Worm (Caenorhabditis elegans): ENCODE data around the gene srh-173.
A peak's percentile ranks its signal among the peaks of the same experiment; 100 is the strongest.

The srh-173 gene

DNA sequence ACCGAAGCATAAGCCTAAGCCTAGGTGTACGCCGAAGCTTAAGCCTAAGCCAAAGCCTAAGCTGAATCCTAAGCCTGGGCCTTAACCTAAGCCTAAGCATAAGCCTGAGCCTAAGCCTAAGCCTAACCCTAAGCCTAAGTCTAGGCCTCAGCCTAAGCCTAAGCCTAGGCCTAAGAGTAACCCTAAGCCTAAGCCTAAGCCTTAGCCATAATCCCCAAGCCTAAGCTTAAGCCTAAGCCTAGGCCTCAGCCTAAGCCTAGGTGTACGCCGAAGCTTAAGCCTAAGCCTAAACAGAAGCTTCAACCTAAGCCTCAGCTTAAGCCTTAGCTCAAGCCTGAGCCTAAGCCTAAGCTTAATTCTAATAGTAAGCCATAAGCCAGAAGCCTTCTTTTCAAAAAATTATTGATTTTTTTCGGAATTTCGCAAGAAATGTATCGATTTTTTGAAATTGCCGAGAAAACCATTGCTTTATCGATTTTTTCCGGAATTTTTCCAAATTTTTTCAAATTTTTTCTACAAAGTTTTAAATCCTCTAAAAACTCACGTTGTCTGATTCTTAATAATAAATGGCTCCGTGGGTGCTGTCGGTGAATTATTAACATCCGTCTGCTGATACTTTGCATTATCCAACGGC lies 25.2 kb downstream of the srh-173 start:
- peak; percentile 19 for TF ChIP-seq ceh-48 (tag; optimal IDR thresholded peaks at IDR 0.05)
- no peak for TF ChIP-seq nhr-232 (tag; optimal IDR thresholded peaks at IDR 0.05)
- peak; percentile 9 for TF ChIP-seq elt-4 (tag; optimal IDR thresholded peaks at IDR 0.05)
- TF ChIP-seq dve-1 (tag; optimal IDR thresholded peaks at IDR 0.05), result peak; percentile 68

DNA sequence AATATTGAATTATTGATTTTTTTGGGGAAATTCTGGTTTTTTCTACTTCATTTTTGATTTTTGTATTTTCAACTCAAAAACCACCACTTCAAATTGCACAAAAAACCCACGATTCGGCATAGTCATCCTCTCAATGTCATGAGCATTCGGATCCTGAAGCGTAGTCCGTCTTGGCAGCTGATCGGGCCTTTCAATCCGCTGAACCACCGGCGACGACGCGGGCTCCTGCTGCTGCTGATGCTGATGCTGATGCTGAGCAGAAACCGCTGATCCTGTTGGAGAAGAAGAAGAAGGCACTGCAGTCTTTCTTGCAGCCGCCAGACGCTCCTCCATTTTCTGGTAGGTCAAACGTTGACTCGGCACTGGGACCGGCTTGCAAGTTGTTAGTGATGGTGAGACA lies 26.0 kb downstream of the srh-173 start:
- TF ChIP-seq che-1 (tag; optimal IDR thresholded peaks at IDR 0.05) (no peak), ahr-1 (tag; optimal IDR thresholded peaks at IDR 0.05) (no peak), ceh-45 (GFP tag; IDR thresholded peaks at IDR 0.05) (no peak), pag-3 (tag; optimal IDR thresholded peaks at IDR 0.05; ENCODE audit: borderline replicate concordance) (no peak), sdc-2 (tag; optimal IDR thresholded peaks at IDR 0.05) (no peak), K09A11.1 (tag; optimal IDR thresholded peaks at IDR 0.05; ENCODE audit: insufficient read depth) (no peak), syd-9 (tag; optimal IDR thresholded peaks at IDR 0.05) (no peak), K02D7.2 (tag; optimal IDR thresholded peaks at IDR 0.05) (no peak), fkh-10 (GFP tag; optimal IDR thresholded peaks at IDR 0.05) (no peak), C38D4.7 (GFP tag; optimal IDR thresholded peaks at IDR 0.05) (no peak), zip-5 (tag; optimal IDR thresholded peaks at IDR 0.05) (no peak), nhr-11 (tag; optimal IDR thresholded peaks at IDR 0.05) (no peak)

DNA sequence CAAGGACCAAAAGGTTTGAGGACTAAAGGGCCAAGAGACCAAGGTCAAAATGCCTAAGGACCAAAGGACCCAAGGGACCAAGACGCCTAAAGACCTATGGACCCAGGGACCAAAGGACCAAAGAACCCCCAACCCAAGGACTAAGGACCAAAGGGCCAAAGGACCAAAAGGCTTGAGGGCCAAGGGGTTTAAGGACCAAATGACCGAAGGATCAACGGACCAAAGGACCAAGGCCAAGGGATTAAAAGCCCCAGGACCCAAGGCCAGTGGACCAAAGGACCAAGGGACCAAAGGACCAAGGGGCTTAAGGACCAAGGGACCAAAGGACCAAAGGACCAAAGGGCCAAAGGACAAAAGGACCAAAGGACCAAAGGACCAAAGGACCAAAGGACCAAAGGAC lies 26.7 kb downstream of the srh-173 start:
- TF ChIP-seq fkh-6 (tag; optimal IDR thresholded peaks at IDR 0.05) (no peak), pag-3 (tag; optimal IDR thresholded peaks at IDR 0.05; ENCODE audit: borderline replicate concordance) (peak; percentile 59)

DNA sequence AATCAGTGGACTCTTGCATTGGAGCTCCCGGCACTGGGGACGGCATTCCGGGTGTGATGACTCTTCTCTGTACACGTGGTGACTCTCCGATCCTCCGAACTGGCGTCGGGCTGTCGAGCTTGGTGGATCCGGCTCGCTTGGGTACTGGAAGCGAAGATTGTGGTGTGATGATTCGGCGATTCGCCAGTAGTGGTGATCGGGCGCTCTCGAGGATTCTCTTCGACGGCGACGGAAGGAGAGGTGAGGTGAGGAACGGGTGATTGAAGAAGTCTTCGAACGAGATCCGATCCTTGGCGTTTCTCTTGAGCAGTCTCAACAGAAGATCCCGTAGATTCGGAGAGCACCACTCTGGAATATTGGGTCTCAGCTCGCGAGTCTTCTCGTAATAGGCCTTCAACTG lies 27.6 kb downstream of the srh-173 start:
- TF ChIP-seq ref-2 (tag; optimal IDR thresholded peaks at IDR 0.05) (no peak), ceh-2 (tag; optimal IDR thresholded peaks at IDR 0.05) (no peak), ceh-31 (tag; optimal IDR thresholded peaks at IDR 0.05) (no peak), hlh-15 (tag; optimal IDR thresholded peaks at IDR 0.05) (no peak), ceh-9 (tag; optimal IDR thresholded peaks at IDR 0.05) (no peak), K09A11.1 (tag; optimal IDR thresholded peaks at IDR 0.05; ENCODE audit: insufficient read depth) (no peak), ceh-34 (tag; optimal IDR thresholded peaks at IDR 0.05) (no peak), syd-9 (tag; optimal IDR thresholded peaks at IDR 0.05) (no peak), tbx-7 (tag; optimal IDR thresholded peaks at IDR 0.05) (no peak), pha-4 (tag; optimal IDR thresholded peaks at IDR 0.05) (no peak), unc-86 (tag; optimal IDR thresholded peaks at IDR 0.05) (no peak), ceh-22 (tag; optimal IDR thresholded peaks at IDR 0.05) (no peak)

DNA sequence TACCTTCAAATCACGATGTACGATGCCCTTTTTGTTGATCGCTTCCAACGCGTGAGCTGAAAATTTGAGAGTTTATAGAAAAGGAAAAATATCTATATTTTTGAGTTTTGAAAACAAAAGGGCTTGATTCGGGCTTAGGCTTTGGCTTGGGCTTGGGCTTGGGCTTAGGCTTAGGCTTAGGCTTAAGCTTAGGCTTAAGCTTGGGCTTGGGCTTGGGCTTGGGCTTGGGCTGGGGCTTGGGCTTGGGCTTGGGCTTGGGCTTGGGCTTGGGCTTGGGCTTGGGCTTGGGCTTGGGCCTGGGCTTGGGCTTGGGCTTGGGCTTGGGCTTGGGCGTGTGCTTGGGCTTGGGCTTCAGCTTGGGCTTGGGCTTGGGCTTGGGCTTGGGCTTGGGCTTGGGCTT lies 29.1 kb downstream of the srh-173 start:
- TF ChIP-seq unc-86 (tag; optimal IDR thresholded peaks at IDR 0.05) (no peak), ceh-14 (tag; optimal IDR thresholded peaks at IDR 0.05) (no peak), ttx-3 (tag; optimal IDR thresholded peaks at IDR 0.05) (no peak), sox-4 (tag; optimal IDR thresholded peaks at IDR 0.05) (no peak), gmeb-2 (tag; optimal IDR thresholded peaks at IDR 0.05) (no peak), lin-11 (tag; optimal IDR thresholded peaks at IDR 0.05) (no peak), K02D7.2 (tag; optimal IDR thresholded peaks at IDR 0.05) (no peak), C08G9.2 (tag; optimal IDR thresholded peaks at IDR 0.05) (no peak)

DNA sequence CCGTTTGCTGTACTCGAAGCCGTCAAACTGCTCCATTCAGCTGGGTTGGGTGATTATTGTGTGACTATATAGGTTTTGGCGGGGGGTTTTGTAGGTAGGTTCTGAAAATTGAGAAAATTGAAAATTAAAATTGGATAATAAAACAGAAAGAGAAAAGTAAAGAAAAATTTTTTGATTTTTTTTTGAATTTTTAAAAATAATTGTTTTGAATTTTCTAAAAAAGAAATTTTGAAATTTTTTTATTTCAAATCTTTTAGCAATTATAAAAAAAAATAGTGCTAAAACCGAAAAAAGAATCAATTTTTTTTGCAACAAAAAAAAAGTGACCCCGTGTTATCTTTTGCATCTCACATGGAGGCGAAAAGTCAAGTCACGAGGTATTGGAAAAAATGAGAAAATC lies 31.3 kb downstream of the srh-173 start, which contains the start of gene unc-51:
Gene unc-51, minus strand, starts transcription at position 101 of the 400 bp plus-strand sequence.
- TF ChIP-seq dmd-4 (tag; optimal IDR thresholded peaks at IDR 0.05; ENCODE audit: borderline replicate concordance), result no peak
- no peak for TF ChIP-seq ceh-24 (tag; optimal IDR thresholded peaks at IDR 0.05)
- TF ChIP-seq pros-1 (tag; optimal IDR thresholded peaks at IDR 0.05), result no peak
- TF ChIP-seq ceh-19 (GFP tag; optimal IDR thresholded peaks at IDR 0.05), result no peak
- TF ChIP-seq lin-11 (tag; optimal IDR thresholded peaks at IDR 0.05), result no peak
- TF ChIP-seq ceh-45 (GFP tag; IDR thresholded peaks at IDR 0.05), result no peak
- TF ChIP-seq ztf-16 (tag; optimal IDR thresholded peaks at IDR 0.05), result no peak
- no peak for TF ChIP-seq unc-42 (tag; optimal IDR thresholded peaks at IDR 0.05)
- no peak for TF ChIP-seq fkh-6 (tag; optimal IDR thresholded peaks at IDR 0.05)
- TF ChIP-seq dve-1 (tag; optimal IDR thresholded peaks at IDR 0.05), result no peak
- TF ChIP-seq fkh-10 (GFP tag; optimal IDR thresholded peaks at IDR 0.05), result no peak
- no peak for TF ChIP-seq madf-2 (tag; optimal IDR thresholded peaks at IDR 0.05)
- no peak for TF ChIP-seq pag-3 (tag; optimal IDR thresholded peaks at IDR 0.05; ENCODE audit: borderline replicate concordance)
- TF ChIP-seq ceh-34 (tag; optimal IDR thresholded peaks at IDR 0.05), result no peak
- TF ChIP-seq pha-4 (tag; optimal IDR thresholded peaks at IDR 0.05), result no peak
- no peak for TF ChIP-seq che-1 (tag; optimal IDR thresholded peaks at IDR 0.05)
- TF ChIP-seq ceh-31 (tag; optimal IDR thresholded peaks at IDR 0.05), result no peak
